Fruit fly (Drosophila melanogaster): Measurements from ENCODE around the gene HtrA2.
A peak's percentile ranks its signal among the peaks of the same experiment; 100 is the strongest.

DNA sequence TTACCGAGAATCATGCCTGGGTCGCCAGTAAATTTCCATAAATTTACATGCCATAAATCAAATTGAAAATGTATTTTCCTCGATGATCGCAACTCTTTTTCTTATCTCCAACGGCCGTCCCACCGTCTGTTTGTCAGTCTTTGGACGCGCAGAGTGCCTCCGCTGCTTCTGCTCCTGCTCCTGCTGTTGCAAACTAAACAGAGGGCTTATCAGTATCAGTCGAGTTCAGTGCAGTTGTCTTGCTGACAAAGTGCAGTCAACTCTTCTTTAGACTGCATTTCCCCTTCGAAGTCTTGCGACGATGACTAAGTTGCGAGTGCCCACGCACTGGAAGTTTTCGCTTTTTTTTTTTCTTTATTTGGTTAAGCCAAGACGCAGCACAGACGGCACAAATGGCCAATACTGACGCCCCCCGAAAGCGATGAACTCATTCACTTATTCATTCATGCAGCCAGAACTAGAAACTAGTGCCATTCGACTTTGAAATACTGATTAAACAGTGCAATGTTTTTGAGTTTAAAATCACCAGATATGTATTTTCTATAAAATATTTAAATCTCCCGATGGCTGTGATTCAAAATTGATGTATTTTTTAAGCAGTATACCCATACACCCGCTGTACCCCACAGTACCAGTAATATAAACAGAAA, 37.3 kb downstream of the HtrA2 start:
- TF ChIP-seq CG14655 (GFP tag; optimal IDR thresholded peaks at IDR 0.05) = no peak
- TF ChIP-seq CG9948 (tag; optimal IDR thresholded peaks at IDR 0.05) = no peak
- no peak for TF ChIP-seq CG4496 (GFP tag; IDR thresholded peaks at IDR 0.05)
- TF ChIP-seq CG12605 (GFP tag; IDR thresholded peaks at IDR 0.05) = no peak
- TF ChIP-seq CG15710 (tag; optimal IDR thresholded peaks at IDR 0.05) = peak; percentile 6
- no peak for TF ChIP-seq Snoo (tag; optimal IDR thresholded peaks at IDR 0.05)

All from whole organism, pupa.